Worm (Caenorhabditis elegans) whole organism, young adult: ENCODE results near the gene grl-21.

Experiments used
- B0019.2 ChIP-seq: fragments of 200-800 bp; sonication (Bioruptor generic); conservative IDR thresholded peaks from 2 replicates; pipeline ENCODE4 v1.3.6; 2022; ENCODE audit warnings: missing genetic modification reagents, missing genetic modification characterization, missing compliant biosample characterization
- C17E4.6 ChIP-seq: fragments of 200-800 bp; sonication (Bioruptor generic); IDR thresholded peaks from 2 replicates; pipeline ENCODE4 v1.3.6; 2022; ENCODE audit warnings: missing genetic modification reagents, missing genetic modification characterization, missing compliant biosample characterization
- D2030.7 ChIP-seq: fragments of 200-800 bp; sonication (Bioruptor generic); IDR thresholded peaks from 2 replicates; pipeline ENCODE4 v1.3.6; 2022; ENCODE audit warnings: missing genetic modification reagents, missing genetic modification characterization, missing compliant biosample characterization
- F23B12.7 ChIP-seq: sonication (generic microtip); optimal IDR thresholded peaks from 2 replicates; lab custom pipeline; 2017; ENCODE audit warnings: missing genetic modification characterization, mild to moderate bottlenecking, missing compliant biosample characterization, antibody characterized with exemption, moderate library complexity; ENCODE audit not compliant: insufficient read depth
- F39B2.1 ChIP-seq: fragments of 200-800 bp; sonication (Bioruptor generic); IDR thresholded peaks from 2 replicates; pipeline ENCODE4 v1.3.6; 2022; ENCODE audit warnings: missing genetic modification reagents, missing genetic modification characterization, missing compliant biosample characterization
- F57C9.4 ChIP-seq: sonication (generic microtip); optimal IDR thresholded peaks from 2 replicates; lab custom pipeline; 2017; ENCODE audit warnings: mild to moderate bottlenecking, missing genetic modification characterization, missing compliant biosample characterization
- T07F8.4 ChIP-seq: sonication (generic microtip); optimal IDR thresholded peaks from 2 replicates; lab custom pipeline; 2016; ENCODE audit warnings: mild to moderate bottlenecking, missing genetic modification characterization, moderate library complexity, missing compliant biosample characterization
- Y53G8AR.9 ChIP-seq: fragments of 200-800 bp; sonication (Bioruptor generic); conservative IDR thresholded peaks from 2 replicates; pipeline ENCODE4 v1.3.6; 2022; ENCODE audit warnings: missing genetic modification reagents, missing genetic modification characterization, missing compliant biosample characterization
- Y56A3A.18 ChIP-seq: fragments of 200-800 bp; sonication (Bioruptor generic); IDR thresholded peaks from 2 replicates; pipeline ENCODE4 v1.3.6; 2022; ENCODE audit warnings: missing genetic modification reagents, missing genetic modification characterization, missing compliant biosample characterization
- atf-7 ChIP-seq: sonication (generic microtip); optimal IDR thresholded peaks from 2 replicates; lab custom pipeline; 2017; ENCODE audit warnings: mild to moderate bottlenecking, missing genetic modification characterization, missing compliant biosample characterization
- bed-1 ChIP-seq: fragments of 200-800 bp; sonication (Bioruptor generic); IDR thresholded peaks from 2 replicates; pipeline ENCODE4 v1.3.6; 2022; ENCODE audit warnings: missing genetic modification reagents, missing genetic modification characterization, missing compliant biosample characterization
- bed-2 ChIP-seq: fragments of 200-800 bp; sonication (Bioruptor generic); IDR thresholded peaks from 2 replicates; pipeline ENCODE4 v1.3.6; 2022; ENCODE audit warnings: missing genetic modification reagents, missing genetic modification characterization, missing compliant biosample characterization
- ceh-40 ChIP-seq: fragments of 200-800 bp; sonication (Bioruptor generic); IDR thresholded peaks from 2 replicates; pipeline ENCODE4 v1.3.6; 2022; ENCODE audit warnings: missing genetic modification characterization, missing compliant biosample characterization
- ceh-58 ChIP-seq: fragments of 200-800 bp; sonication (Bioruptor generic); IDR thresholded peaks from 2 replicates; pipeline ENCODE4 v1.3.6; 2022; ENCODE audit warnings: missing genetic modification characterization, missing compliant biosample characterization
- ceh-91 ChIP-seq: fragments of 200-800 bp; sonication (Bioruptor generic); IDR thresholded peaks from 2 replicates; pipeline ENCODE4 v1.3.6; 2022; ENCODE audit warnings: missing genetic modification reagents, missing genetic modification characterization, missing compliant biosample characterization
- chd-7 ChIP-seq: sonication (generic microtip); optimal IDR thresholded peaks from 2 replicates; lab custom pipeline; 2016; ENCODE audit warnings: mild to moderate bottlenecking, missing genetic modification characterization, moderate library complexity, missing compliant biosample characterization
- dox-1 ChIP-seq: fragments of 200-800 bp; sonication (Bioruptor generic); IDR thresholded peaks from 2 replicates; pipeline ENCODE4 v1.3.6; 2022; ENCODE audit warnings: missing genetic modification reagents, missing genetic modification characterization, missing compliant biosample characterization
- egrh-3 ChIP-seq: fragments of 200-800 bp; sonication (Bioruptor generic); IDR thresholded peaks from 2 replicates; pipeline ENCODE4 v1.3.6; 2022; ENCODE audit warnings: missing genetic modification reagents, missing genetic modification characterization, missing compliant biosample characterization
- ets-4 ChIP-seq: fragments of 200-800 bp; sonication (Bioruptor generic); optimal IDR thresholded peaks from 2 replicates; lab custom pipeline; 2018; ENCODE audit warnings: mild to moderate bottlenecking, missing genetic modification characterization, missing compliant biosample characterization
- hmg-1.2 ChIP-seq: fragments of 200-800 bp; sonication (Bioruptor generic); IDR thresholded peaks from 2 replicates; pipeline ENCODE4 v1.3.6; 2022; ENCODE audit warnings: missing genetic modification reagents, missing genetic modification characterization, missing compliant biosample characterization
- lin-40 ChIP-seq: sonication (generic microtip); optimal IDR thresholded peaks from 2 replicates; lab custom pipeline; 2016; ENCODE audit warnings: missing genetic modification characterization, mild to moderate bottlenecking, missing compliant biosample characterization, missing genotype, missing genetic modification reagents
- madf-6 ChIP-seq: fragments of 200-800 bp; sonication (Bioruptor generic); IDR thresholded peaks from 2 replicates; pipeline ENCODE4 v1.3.6; 2022; ENCODE audit warnings: missing genetic modification reagents, missing genetic modification characterization, missing compliant biosample characterization
- nhr-27 ChIP-seq: fragments of 200-800 bp; sonication (Bioruptor generic); optimal IDR thresholded peaks from 2 replicates; lab custom pipeline; 2018; ENCODE audit warnings: mild to moderate bottlenecking, missing genetic modification characterization, moderate library complexity, missing compliant biosample characterization
- nhr-80 ChIP-seq: sonication (generic microtip); optimal IDR thresholded peaks from 2 replicates; lab custom pipeline; 2016; ENCODE audit warnings: missing genetic modification characterization, missing compliant biosample characterization
- pha-4 ChIP-seq: fragments of 150-350 bp; sonication (generic microtip); optimal IDR thresholded peaks from 2 replicates; lab custom pipeline; 2014; ENCODE audit warnings: missing biosample characterization, missing genetic modification reagents, missing genetic modification characterization
- rpc-1 ChIP-seq, 2 experiments: fragments of 150-350 bp in 1 of 2; sonication (generic microtip) in 1 of 2; optimal IDR thresholded peaks; 2 replicates each; lab custom pipeline; 2014 to 2018; ENCODE audit warnings: missing biosample characterization in 1 of 2, missing genetic modification characterization in 1 of 2, missing genetic modification reagents in 1 of 2, missing genotype in 1 of 2
- snpc-3.4 ChIP-seq: sonication (generic microtip); optimal IDR thresholded peaks from 2 replicates; lab custom pipeline; 2017; ENCODE audit warnings: missing genetic modification characterization, mild to moderate bottlenecking, missing compliant biosample characterization, antibody characterized with exemption, moderate library complexity, missing genotype, missing genetic modification reagents
- somi-1 ChIP-seq: fragments of 200-800 bp; sonication (Bioruptor generic); optimal IDR thresholded peaks from 2 replicates; lab custom pipeline; 2018; ENCODE audit warnings: mild to moderate bottlenecking, missing genetic modification characterization, missing compliant biosample characterization
- tbx-9 ChIP-seq: sonication (generic microtip); optimal IDR thresholded peaks from 2 replicates; lab custom pipeline; 2016; ENCODE audit warnings: borderline replicate concordance, missing genetic modification characterization, inconsistent platforms, missing compliant biosample characterization
- tlf-1 ChIP-seq: fragments of 200-800 bp; sonication (Bioruptor generic); optimal IDR thresholded peaks from 2 replicates; lab custom pipeline; 2018; ENCODE audit warnings: mild to moderate bottlenecking, missing genetic modification characterization, missing compliant biosample characterization
- unc-130 ChIP-seq: sonication (generic microtip); optimal IDR thresholded peaks from 2 replicates; lab custom pipeline; 2016; ENCODE audit warnings: missing genetic modification reagents, missing genetic modification characterization, missing compliant biosample characterization
- ztf-26 ChIP-seq: sonication (generic microtip); optimal IDR thresholded peaks from 2 replicates; lab custom pipeline; 2017; ENCODE audit warnings: missing genetic modification characterization, missing compliant biosample characterization

Gene grl-21

DNA sequence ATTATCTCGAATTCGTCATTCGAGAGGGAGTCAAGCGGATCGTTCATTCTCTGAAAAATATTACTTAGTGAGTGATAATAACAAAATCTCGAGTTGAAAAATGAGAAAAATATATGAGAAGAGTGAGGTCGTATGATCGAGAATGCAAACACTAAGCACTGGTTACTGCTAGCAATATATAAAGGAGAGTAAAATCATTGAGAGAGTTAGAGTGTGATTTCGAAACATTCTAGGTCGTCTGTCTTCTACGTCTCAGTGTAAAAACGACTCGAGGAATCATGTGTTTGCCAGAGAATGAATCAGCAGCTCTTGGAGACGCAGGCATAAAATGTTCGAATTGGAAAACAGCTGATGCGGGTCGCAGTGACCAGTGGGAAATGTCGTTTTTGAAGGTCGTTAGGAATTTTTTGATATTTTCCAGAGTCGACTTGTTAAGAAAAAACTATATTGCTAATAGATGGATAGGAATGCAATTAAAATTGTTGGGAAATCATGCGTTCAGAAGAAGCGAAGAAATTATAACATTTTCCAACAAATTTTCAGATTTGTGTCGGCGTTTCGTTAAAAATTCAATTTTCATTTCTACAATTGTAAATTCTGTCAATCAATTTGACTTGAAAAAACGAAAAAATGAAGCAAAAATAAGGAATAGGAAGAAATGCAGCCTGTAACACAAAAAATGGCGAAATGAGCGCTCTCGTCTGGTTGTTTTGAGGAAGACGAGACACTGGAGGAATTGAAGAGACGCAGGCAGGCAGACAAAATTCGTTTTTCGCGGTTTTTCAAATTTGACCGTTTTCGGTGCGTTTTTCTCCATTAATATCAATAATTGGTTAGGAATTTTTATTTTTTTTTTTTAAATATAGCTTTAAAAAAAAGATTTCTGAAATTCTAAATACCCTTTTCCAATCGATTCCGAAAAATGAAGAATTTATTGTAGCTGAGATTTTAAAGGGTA lies 40.0 kb upstream of the grl-21 start, which contains the start of gene allo-1 (continued):
- no peak for TF ChIP-seq chd-7 (tag; lab: Kevin White, UChicago)
- no peak for TF ChIP-seq Y56A3A.18 (GFP tag; lab: Robert Waterston, UW)
- TF ChIP-seq D2030.7 (GFP tag; lab: Robert Waterston, UW), result no peak
- TF ChIP-seq tlf-1 (GFP tag; lab: Kevin White, UChicago), result no peak
- no peak for TF ChIP-seq T07F8.4 (tag; lab: Kevin White, UChicago)
- TF ChIP-seq unc-130 (GFP tag; lab: Kevin White, UChicago), result no peak
- TF ChIP-seq F23B12.7 (tag; lab: Kevin White, UChicago), result no peak
- TF ChIP-seq ztf-26 (tag; lab: Kevin White, UChicago), result no peak
- peak; percentile 52 for TF ChIP-seq lin-40 (tag; lab: Kevin White, UChicago)
- TF ChIP-seq ceh-91 (GFP tag; lab: Robert Waterston, UW), result no peak
- TF ChIP-seq ets-4 (GFP tag; lab: Kevin White, UChicago), result no peak

DNA sequence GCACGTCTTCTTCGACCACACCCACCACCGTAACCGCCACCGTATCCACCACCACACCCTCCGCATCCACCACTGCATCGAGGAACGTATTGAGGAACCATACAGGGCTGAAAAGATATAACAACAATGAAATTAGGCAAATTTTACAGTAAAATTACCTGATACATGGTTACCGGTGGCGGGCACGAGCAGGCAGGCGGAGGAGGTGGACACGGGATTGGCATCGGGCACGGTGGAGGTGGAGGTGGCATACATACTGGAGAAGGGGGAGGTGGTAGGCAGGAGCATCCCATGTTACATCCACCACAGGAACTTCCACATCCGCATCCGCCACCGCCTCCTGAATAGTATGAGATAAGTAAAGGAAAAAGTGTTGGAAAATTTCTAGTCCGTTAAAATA lies 38.8 kb upstream of the grl-21 start:
- TF ChIP-seq ceh-58 (GFP tag; lab: Robert Waterston, UW), result 0 out of 2 replicates have a peak, but pooled peaks have one; percentile 49
- peak; percentile 11; the same call in 1 of the 2 replicates for TF ChIP-seq dox-1 (GFP tag; lab: Robert Waterston, UW)
- no peak for TF ChIP-seq bed-2 (GFP tag; lab: Robert Waterston, UW)
- TF ChIP-seq, all 124 proteins: peak for 2

DNA sequence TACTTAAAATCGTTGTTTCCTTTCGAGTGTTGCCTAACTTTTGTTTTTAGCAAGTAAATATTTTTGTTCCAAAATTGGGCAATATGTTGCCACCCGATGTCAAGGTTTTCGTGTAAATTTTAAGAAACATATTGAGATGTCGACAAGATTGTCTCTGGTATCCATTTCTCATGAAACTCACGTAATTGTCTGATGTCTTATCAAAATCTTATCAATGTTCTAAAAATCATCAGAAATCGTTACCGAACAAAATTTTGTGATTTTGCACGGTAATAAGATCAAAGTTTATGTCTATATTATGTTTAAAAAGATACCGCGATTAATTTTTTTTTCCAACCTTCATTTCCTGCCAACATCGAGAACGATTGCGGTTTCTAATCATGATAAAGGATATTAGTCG lies 38.3 kb upstream of the grl-21 start:
- no peak for TF ChIP-seq unc-130 (GFP tag; lab: Kevin White, UChicago)

DNA sequence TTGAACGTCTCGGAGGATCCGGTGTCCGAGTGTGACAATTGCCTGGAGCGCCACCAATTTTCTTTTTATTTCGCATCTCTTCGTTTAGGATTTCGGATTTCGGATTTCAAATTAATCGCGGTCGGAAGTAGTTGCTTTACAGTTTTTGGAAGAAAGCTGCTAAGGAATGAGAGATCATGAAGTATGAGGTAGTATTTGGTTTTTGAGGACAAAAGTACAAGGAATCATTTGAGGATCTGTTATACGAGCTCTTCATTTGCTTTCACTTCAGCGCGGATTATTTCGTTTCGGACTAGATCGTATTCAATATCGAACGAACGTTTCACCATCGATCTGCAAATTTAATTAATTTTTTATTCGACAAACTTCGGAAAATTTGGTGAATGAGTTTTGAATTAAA lies 37.6 kb upstream of the grl-21 start, which contains the start of gene R102.11:
R102.11 (minus strand) TSS at position 101 of the 400 bp plus-strand sequence.
- TF ChIP-seq F39B2.1 (GFP tag; lab: Robert Waterston, UW), result no peak
- TF ChIP-seq, all 124 proteins: peak for 0

DNA sequence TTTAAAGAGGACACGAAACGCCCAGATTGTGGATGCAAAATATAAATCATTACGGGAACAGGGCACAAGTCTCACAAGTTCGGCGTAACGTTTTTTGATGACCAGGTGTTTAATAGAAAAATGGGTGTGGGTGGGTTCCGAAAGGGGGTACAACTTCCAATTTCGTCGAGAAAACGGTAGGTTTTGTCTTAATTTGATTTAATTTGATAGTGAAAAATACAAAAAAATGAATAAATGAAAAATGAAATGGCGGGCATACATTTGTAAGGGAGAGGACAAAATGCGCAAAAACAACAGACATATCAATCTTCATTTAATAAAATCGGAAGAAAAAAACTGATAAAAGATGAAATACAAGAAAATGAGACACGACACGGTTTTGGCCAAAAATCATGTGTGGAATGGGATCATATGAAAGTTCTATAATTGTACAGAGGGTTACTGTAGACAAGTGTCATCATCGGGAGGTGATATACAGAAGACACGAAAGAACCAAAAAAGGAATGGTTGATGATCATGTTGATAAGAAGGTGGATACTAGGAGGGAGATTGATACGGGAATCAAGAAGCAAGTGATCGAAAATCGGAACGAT lies 35.3 kb upstream of the grl-21 start:
- TF ChIP-seq somi-1 (peak; percentile 5), F57C9.4 (tag; lab: Kevin White, UChicago) (no peak)

DNA sequence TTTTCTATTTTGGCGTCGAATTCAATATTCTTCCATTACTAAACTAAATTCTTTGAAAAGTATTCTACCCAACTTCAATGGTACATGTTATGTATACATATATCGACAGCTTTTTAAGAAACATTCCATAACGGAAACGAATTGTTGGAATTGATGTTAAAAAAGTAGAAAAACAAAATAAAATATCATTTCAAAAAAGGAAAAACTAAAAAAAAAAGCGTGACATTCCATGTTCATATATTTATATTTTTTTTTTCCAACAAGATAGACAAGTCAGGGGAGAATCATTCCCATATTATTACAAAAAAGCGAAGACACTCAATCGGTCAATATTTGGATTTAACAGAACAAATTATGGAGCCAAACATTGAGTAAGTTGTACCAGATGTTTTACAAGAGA lies 32.1 kb upstream of the grl-21 start, which contains the start of gene R102.10:
R102.10 (plus strand) TSS at position 301 of the 400 bp plus-strand sequence.
- TF ChIP-seq bed-1 (no peak), Y53G8AR.9 (GFP tag; lab: Robert Waterston, UW) (no peak), ceh-40 (GFP tag; lab: Robert Waterston, UW) (no peak), pha-4 (tag; lab: Kevin White, UChicago) (no peak), nhr-80 (no peak), B0019.2 (no peak), C17E4.6 (GFP tag; lab: Robert Waterston, UW) (no peak), snpc-3.4 (tag; lab: Kevin White, UChicago) (no peak), somi-1 (no peak), hmg-1.2 (GFP tag; lab: Robert Waterston, UW) (no peak), atf-7 (tag; lab: Kevin White, UChicago) (no peak), tbx-9 (tag; lab: Kevin White, UChicago) (no peak), egrh-3 (no peak), rpc-1 (optimal IDR thresholded peaks at IDR 0.05; lab: Kevin White, UChicago) (no peak), rpc-1 (tag; optimal IDR thresholded peaks at IDR 0.05; lab: Kevin White, UChicago) (no peak), madf-6 (GFP tag; lab: Robert Waterston, UW) (no peak), nhr-27 (no peak)
- TF ChIP-seq, all 124 proteins: peak for 0
